Fruit fly (Drosophila melanogaster) whole organism, wandering third instar larva: Measurements from ENCODE around the gene CG11927.

ENCODE experiments used
- CG32264 ChIP-seq: fragments of 200-800 bp; sonication (Bioruptor generic); optimal IDR thresholded peaks from 2 replicates; lab custom pipeline; 2016; ENCODE audit warnings: missing biosample characterization, missing genetic modification characterization
- CG9705 ChIP-seq: fragments of 200-800 bp; sonication (Bioruptor generic); optimal IDR thresholded peaks from 2 replicates; lab custom pipeline; 2018; ENCODE audit warnings: missing biosample characterization, mild to moderate bottlenecking, missing genetic modification characterization
- CrebA ChIP-seq: fragments of 200-800 bp; sonication (Bioruptor generic); optimal IDR thresholded peaks from 2 replicates; lab custom pipeline; 2016; ENCODE audit warnings: missing biosample characterization, mild to moderate bottlenecking, missing genetic modification characterization, borderline replicate concordance
- Dfd ChIP-seq: fragments of >200 bp; optimal IDR thresholded peaks from 2 replicates; lab custom pipeline; 2017; ENCODE audit warnings: missing biosample characterization, missing genetic modification characterization
- Dif ChIP-seq: fragments of 200-275, 200-300 bp; sonication (Bioruptor generic); optimal IDR thresholded peaks from 2 replicates; lab custom pipeline; 2018; ENCODE audit warnings: missing biosample characterization, missing genetic modification characterization; ENCODE audit not compliant: partially characterized antibody
- GATAd ChIP-seq: sonication (Bioruptor generic); optimal IDR thresholded peaks from 2 replicates; lab custom pipeline; 2016; ENCODE audit warnings: missing biosample characterization, missing genetic modification characterization
- HLH106 ChIP-seq: fragments of 200-800 bp; optimal IDR thresholded peaks from 3 replicates; lab custom pipeline; 2019; ENCODE audit warnings: missing biosample characterization, mild to moderate bottlenecking, missing genetic modification characterization, moderate library complexity
- Hnf4 ChIP-seq: fragments of 200-800 bp; sonication (Bioruptor generic); optimal IDR thresholded peaks from 2 replicates; lab custom pipeline; 2016; ENCODE audit warnings: missing biosample characterization, mild to moderate bottlenecking, missing genetic modification characterization
- Hr78 ChIP-seq: fragments of >200 bp; optimal IDR thresholded peaks from 2 replicates; lab custom pipeline; 2017; ENCODE audit warnings: missing biosample characterization, missing genetic modification characterization
- Hr83 ChIP-seq: fragments of 200-300 bp; sonication (Bioruptor generic); optimal IDR thresholded peaks from 2 replicates; lab custom pipeline; 2016; ENCODE audit warnings: missing biosample characterization, mild to moderate bottlenecking, missing genetic modification characterization, moderate library complexity; ENCODE audit not compliant: poor library complexity, severe bottlenecking
- Jra ChIP-seq: sonication (Bioruptor generic); optimal IDR thresholded peaks from 2 replicates; lab custom pipeline; 2016; ENCODE audit warnings: missing biosample characterization, missing genetic modification characterization
- Mio ChIP-seq: sonication (Bioruptor generic); optimal IDR thresholded peaks from 2 replicates; lab custom pipeline; 2016; ENCODE audit warnings: missing biosample characterization, missing genetic modification characterization
- Myc ChIP-seq: fragments of >200 bp; optimal IDR thresholded peaks from 2 replicates; lab custom pipeline; 2017
- OdsH ChIP-seq: fragments of 200-800 bp; sonication (Bioruptor generic); optimal IDR thresholded peaks from 2 replicates; lab custom pipeline; 2016; ENCODE audit warnings: missing biosample characterization, mild to moderate bottlenecking, missing genetic modification characterization
- Rel ChIP-seq, 2 experiments: fragments of 200-800 bp; sonication (Bioruptor generic) in 1 of 2; optimal IDR thresholded peaks; 2 replicates in 1 of 2; 3 replicates in 1 of 2; lab custom pipeline; 2016 to 2019; ENCODE audit warnings: mild to moderate bottlenecking in 2 of 2, missing biosample characterization in 2 of 2, missing genetic modification characterization in 2 of 2, moderate library complexity in 1 of 2
- Sp1 ChIP-seq: fragments of 200-800 bp; sonication (Bioruptor generic); optimal IDR thresholded peaks from 3 replicates; lab custom pipeline; 2019; ENCODE audit warnings: missing biosample characterization, mild to moderate bottlenecking, missing genetic modification characterization, moderate library complexity
- Vsx2 ChIP-seq: fragments of 200-300, 225-300 bp; sonication (Bioruptor generic); optimal IDR thresholded peaks from 2 replicates; lab custom pipeline; 2018; ENCODE audit warnings: missing biosample characterization, missing genetic modification characterization; ENCODE audit not compliant: partially characterized antibody
- brk ChIP-seq: fragments of 200-800 bp; sonication (Bioruptor generic); optimal IDR thresholded peaks from 2 replicates; lab custom pipeline; 2016; ENCODE audit warnings: missing biosample characterization, mild to moderate bottlenecking, missing genetic modification characterization
- dl ChIP-seq, 2 experiments: fragments of 175-275, 200-275 bp in 1 of 2; fragments of 200-275 bp in 1 of 2; sonication (Bioruptor generic); optimal IDR thresholded peaks; lab custom pipeline; 2018; ENCODE audit warnings: mild to moderate bottlenecking in 2 of 2, missing biosample characterization in 2 of 2, missing genetic modification characterization in 2 of 2, moderate library complexity in 2 of 2; ENCODE audit not compliant: partially characterized antibody in 2 of 2, insufficient read depth in 1 of 2
- dmrt93B ChIP-seq: fragments of 200-800 bp; sonication (Bioruptor generic); optimal IDR thresholded peaks from 2 replicates; lab custom pipeline; 2018; ENCODE audit warnings: missing biosample characterization, mild to moderate bottlenecking, missing genetic modification characterization
- ey ChIP-seq: fragments of 200-800 bp; sonication (Bioruptor generic); optimal IDR thresholded peaks from 2 replicates; lab custom pipeline; 2016; ENCODE audit warnings: missing biosample characterization, missing genetic modification characterization
- foxo ChIP-seq, 2 experiments: fragments of 200-800 bp; sonication (Bioruptor generic); optimal IDR thresholded peaks; 2 replicates in 1 of 2; 3 replicates in 1 of 2; lab custom pipeline; 2016 to 2017; ENCODE audit warnings: missing biosample characterization in 2 of 2, missing genetic modification characterization in 2 of 2
- fru ChIP-seq: fragments of 200-800 bp; sonication (Bioruptor generic); optimal IDR thresholded peaks from 3 replicates; lab custom pipeline; 2016; ENCODE audit warnings: missing biosample characterization, mild to moderate bottlenecking, missing genetic modification characterization
- h ChIP-seq: fragments of 200-800 bp; sonication (Bioruptor generic); optimal IDR thresholded peaks from 3 replicates; lab custom pipeline; 2016; ENCODE audit warnings: missing biosample characterization, mild to moderate bottlenecking, missing genetic modification characterization
- jim ChIP-seq: fragments of 175-275, 200-325 bp; sonication (Bioruptor generic); optimal IDR thresholded peaks from 2 replicates; lab custom pipeline; 2016; ENCODE audit warnings: missing biosample characterization, mild to moderate bottlenecking, missing genetic modification characterization
- lola ChIP-seq: fragments of >200 bp; optimal IDR thresholded peaks from 2 replicates; lab custom pipeline; 2017; ENCODE audit warnings: missing biosample characterization, missing genetic modification characterization
- pan ChIP-seq: fragments of >200 bp; optimal IDR thresholded peaks from 2 replicates; lab custom pipeline; 2017
- psq ChIP-seq: fragments of 200-800 bp; sonication (Bioruptor generic); optimal IDR thresholded peaks from 3 replicates; lab custom pipeline; 2017; ENCODE audit warnings: missing biosample characterization, mild to moderate bottlenecking, missing genetic modification characterization, moderate library complexity
- rgr ChIP-seq: fragments of 200-800 bp; sonication (Bioruptor generic); optimal IDR thresholded peaks from 3 replicates; lab custom pipeline; 2016; ENCODE audit warnings: missing biosample characterization, mild to moderate bottlenecking, missing genetic modification characterization
- sv ChIP-seq: fragments of 200-800 bp; sonication (Bioruptor generic); optimal IDR thresholded peaks from 3 replicates; lab custom pipeline; 2016; ENCODE audit warnings: missing biosample characterization, missing genetic modification characterization
- tai ChIP-seq: sonication (Bioruptor generic); optimal IDR thresholded peaks from 2 replicates; lab custom pipeline; 2016; ENCODE audit warnings: missing biosample characterization, missing genetic modification characterization
- usp ChIP-seq: fragments of >200 bp; optimal IDR thresholded peaks from 2 replicates; lab custom pipeline; 2017; ENCODE audit warnings: missing biosample characterization, missing genetic modification characterization
- woc ChIP-seq: sonication (Bioruptor generic); optimal IDR thresholded peaks from 2 replicates; lab custom pipeline; 2016; ENCODE audit warnings: missing biosample characterization, mild to moderate bottlenecking, missing genetic modification characterization

The CG11927 gene

DNA sequence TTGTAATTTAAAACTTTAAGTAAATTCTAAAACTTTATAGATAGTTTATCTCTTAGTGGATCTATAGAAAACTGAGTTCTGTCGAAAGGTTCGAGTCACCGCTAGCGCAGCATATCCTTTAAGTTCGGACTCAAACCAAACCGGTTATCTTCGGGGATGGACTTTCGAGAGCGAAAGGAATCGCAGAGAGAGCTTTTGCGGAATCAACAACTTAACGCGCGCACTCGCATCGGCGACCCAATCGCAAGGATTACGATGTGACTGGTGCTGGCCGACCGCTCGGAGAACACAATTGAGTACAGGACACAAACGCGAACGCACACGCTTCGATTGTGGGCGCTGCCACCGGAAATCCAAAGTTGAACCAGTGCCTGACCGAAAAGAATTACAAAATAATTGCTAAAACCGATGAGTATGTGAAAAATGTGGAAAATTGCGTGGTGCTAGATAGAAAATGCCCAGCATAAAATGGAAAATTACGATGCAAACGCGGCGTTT is 5.1 kb downstream of the CG11927 start, which contains the start of gene smog:
Gene smog (plus strand): TSS at position 260 of the 498 bp plus-strand sequence.
- no peak for TF ChIP-seq Hnf4 (GFP tag; lab: Kevin White, UChicago)
- no peak for TF ChIP-seq Vsx2
- no peak for TF ChIP-seq Mio (GFP tag; lab: Kevin White, UChicago)
- TF ChIP-seq ey (GFP tag; lab: Kevin White, UChicago) = no peak
- no peak for TF ChIP-seq pan (lab: Kevin White, UChicago)
- no peak for TF ChIP-seq Dif (GFP tag; lab: Kevin White, UChicago)
- no peak for TF ChIP-seq jim (GFP tag; lab: Kevin White, UChicago)
- TF ChIP-seq dmrt93B = no peak
- no peak for TF ChIP-seq tai (GFP tag; lab: Kevin White, UChicago)
- no peak for TF ChIP-seq Hr78 (GFP tag; lab: Kevin White, UChicago)
- no peak for TF ChIP-seq h (GFP tag; lab: Kevin White, UChicago)
- no peak for TF ChIP-seq Dfd (GFP tag; lab: Kevin White, UChicago)
- TF ChIP-seq Jra (GFP tag; lab: Kevin White, UChicago) = no peak
- no peak for TF ChIP-seq lola (GFP tag; lab: Kevin White, UChicago)

- no peak for TF ChIP-seq rgr (GFP tag; lab: Kevin White, UChicago)
- no peak for TF ChIP-seq Vsx2
- no peak for TF ChIP-seq Hr78 (GFP tag; lab: Kevin White, UChicago)
- TF ChIP-seq Dfd (GFP tag; lab: Kevin White, UChicago) = no peak
- no peak for TF ChIP-seq psq (GFP tag; lab: Kevin White, UChicago)
- no peak for TF ChIP-seq Hnf4 (GFP tag; lab: Kevin White, UChicago)
- TF ChIP-seq woc (GFP tag; lab: Kevin White, UChicago) = no peak
- no peak for TF ChIP-seq CG32264
- no peak for TF ChIP-seq tai (GFP tag; lab: Kevin White, UChicago)
- TF ChIP-seq Myc (lab: Kevin White, UChicago) = no peak
- no peak for TF ChIP-seq pan (lab: Kevin White, UChicago)
- TF ChIP-seq usp (GFP tag; lab: Kevin White, UChicago) = no peak
- TF ChIP-seq ey (GFP tag; lab: Kevin White, UChicago) = no peak
- no peak for TF ChIP-seq GATAd (GFP tag; lab: Kevin White, UChicago)
- TF ChIP-seq lola (GFP tag; lab: Kevin White, UChicago) = no peak
- no peak for TF ChIP-seq Jra (GFP tag; lab: Kevin White, UChicago)
- no peak for TF ChIP-seq foxo (GFP tag; optimal IDR thresholded peaks at IDR 0.05; lab: Kevin White, UChicago)
- no peak for TF ChIP-seq dmrt93B
- TF ChIP-seq, all 38 proteins: peak for 0
These were observed 7.3 kb downstream of the CG11927 start for dm6 chr2L:4854822-4855221.

dm6 chr2L:4856118-4856517 is 8.6 kb downstream of the CG11927 start:
- TF ChIP-seq Sp1 (GFP tag; lab: Kevin White, UChicago) (no peak), ey (GFP tag; lab: Kevin White, UChicago) (no peak), Myc (lab: Kevin White, UChicago) (no peak), sv (GFP tag; lab: Kevin White, UChicago) (peak; percentile 13), Rel (GFP tag; optimal IDR thresholded peaks at IDR 0.05; lab: Kevin White, UChicago) (no peak), Rel (tag; optimal IDR thresholded peaks at IDR 0.05; lab: Kevin White, UChicago) (no peak), CG32264 (no peak), Hr83 (no peak), fru (GFP tag; lab: Kevin White, UChicago) (no peak), usp (GFP tag; lab: Kevin White, UChicago) (no peak), OdsH (GFP tag; lab: Kevin White, UChicago) (peak; percentile 16), Dif (GFP tag; lab: Kevin White, UChicago) (no peak), GATAd (GFP tag; lab: Kevin White, UChicago) (no peak), pan (lab: Kevin White, UChicago) (no peak), rgr (GFP tag; lab: Kevin White, UChicago) (peak; percentile 3), Mio (GFP tag; lab: Kevin White, UChicago) (no peak), Jra (GFP tag; lab: Kevin White, UChicago) (no peak), foxo (GFP tag; optimal IDR thresholded peaks at IDR 0.05; lab: Kevin White, UChicago) (peak in 1 of 2 experiments; percentile 39), dl (GFP tag; optimal IDR thresholded peaks at IDR 0.05; lab: Kevin White, UChicago; ENCODE audit: insufficient read depth in 1 of 2, partially characterized antibody in 2 of 2) (no peak), Hnf4 (GFP tag; lab: Kevin White, UChicago) (no peak), dmrt93B (no peak), CG9705 (GFP tag; lab: Kevin White, UChicago) (no peak), HLH106 (tag; lab: Kevin White, UChicago) (peak; percentile 8), brk (no peak), jim (GFP tag; lab: Kevin White, UChicago) (no peak), CrebA (GFP tag; lab: Kevin White, UChicago) (no peak)
